Worm (Caenorhabditis elegans): ENCODE measurements around the gene ttr-7.
A peak's percentile ranks its signal among the peaks of the same experiment; 100 is the strongest.

The ttr-7 gene

ce11 chrIII:623754-624153, 17.9 kb downstream of the ttr-7 start:
- no peak for TF ChIP-seq nhr-27 (tag; optimal IDR thresholded peaks at IDR 0.05)
- no peak for TF ChIP-seq tbx-9 (tag; optimal IDR thresholded peaks at IDR 0.05; ENCODE audit: borderline replicate concordance)
- no peak for TF ChIP-seq ceh-79 (tag; optimal IDR thresholded peaks at IDR 0.05)
- TF ChIP-seq die-1 (tag; optimal IDR thresholded peaks at IDR 0.05), result no peak
- TF ChIP-seq pbrm-1 (GFP tag; IDR thresholded peaks at IDR 0.05), result peak; percentile 67
- TF ChIP-seq egl-44 (GFP tag; IDR thresholded peaks at IDR 0.05), result 0 out of 2 replicates have a peak, but pooled peaks have one; percentile 72
- TF ChIP-seq sptf-2 (GFP tag; optimal IDR thresholded peaks at IDR 0.05), result no peak
- peak; percentile 52; the same call in 1 of the 2 replicates for TF ChIP-seq hmg-20 (GFP tag; IDR thresholded peaks at IDR 0.05)
- no peak for TF ChIP-seq ceh-40 (GFP tag; IDR thresholded peaks at IDR 0.05)
- TF ChIP-seq snpc-1.1 (tag; optimal IDR thresholded peaks at IDR 0.05; ENCODE audit: insufficient read depth), result no peak
- no peak for TF ChIP-seq ZK185.1 (tag; optimal IDR thresholded peaks at IDR 0.05; ENCODE audit: poor library complexity, severe bottlenecking)
- TF ChIP-seq ztf-18 (tag; optimal IDR thresholded peaks at IDR 0.05), result peak; percentile 74
- peak; percentile 57 for TF ChIP-seq unc-62 (GFP tag; optimal IDR thresholded peaks at IDR 0.05)
- TF ChIP-seq nhr-80 (tag; optimal IDR thresholded peaks at IDR 0.05), result peak; percentile 99
- no peak for TF ChIP-seq egl-18 (GFP tag; IDR thresholded peaks at IDR 0.05)
- TF ChIP-seq aptf-2 (GFP tag; conservative IDR thresholded peaks at IDR 0.05), result no peak
- TF ChIP-seq hmg-1.2 (GFP tag; IDR thresholded peaks at IDR 0.05), result peak; percentile 83
- TF ChIP-seq Y67H2A.10 (GFP tag; conservative IDR thresholded peaks at IDR 0.05), result no peak
- 0 out of 2 replicates have a peak, but pooled peaks have one; percentile 60 for TF ChIP-seq ztf-6 (GFP tag; IDR thresholded peaks at IDR 0.05)
- TF ChIP-seq bed-1 (GFP tag; IDR thresholded peaks at IDR 0.05), result no peak
- TF ChIP-seq ets-4 (GFP tag; optimal IDR thresholded peaks at IDR 0.05), result peak; percentile 64
- peak; percentile 89 for TF ChIP-seq K12H6.12 (tag; optimal IDR thresholded peaks at IDR 0.05)
- TF ChIP-seq hlh-12 (tag; optimal IDR thresholded peaks at IDR 0.05), result no peak
- TF ChIP-seq K11D2.4 (GFP tag; IDR thresholded peaks at IDR 0.05), result peak; percentile 77; the same call in 1 of the 2 replicates
- TF ChIP-seq ztf-22 (GFP tag; optimal IDR thresholded peaks at IDR 0.05), result peak; percentile 82
- TF ChIP-seq mxl-1 (tag; optimal IDR thresholded peaks at IDR 0.05), result no peak
- TF ChIP-seq ceh-27 (GFP tag; optimal IDR thresholded peaks at IDR 0.05), result peak; percentile 92
- no peak for TF ChIP-seq Y56A3A.18 (GFP tag; IDR thresholded peaks at IDR 0.05)
- peak; percentile 78 for TF ChIP-seq rcor-1 (GFP tag; IDR thresholded peaks at IDR 0.05)
- no peak for TF ChIP-seq mes-4 (tag; optimal IDR thresholded peaks at IDR 0.05)
- TF ChIP-seq F57C9.4 (tag; optimal IDR thresholded peaks at IDR 0.05), result no peak
- TF ChIP-seq nfyb-1 (GFP tag; IDR thresholded peaks at IDR 0.05), result peak; percentile 74
- no peak for TF ChIP-seq efl-1 (GFP tag; optimal IDR thresholded peaks at IDR 0.05)
- TF ChIP-seq C06A6.2 (GFP tag; conservative IDR thresholded peaks at IDR 0.05), result peak; percentile 39; the same call in 1 of the 2 replicates
- TF ChIP-seq dox-1 (GFP tag; IDR thresholded peaks at IDR 0.05), result peak; percentile 86
- TF ChIP-seq Y53F4B.3 (GFP tag; IDR thresholded peaks at IDR 0.05), result no peak
- no peak for TF ChIP-seq ztf-28 (GFP tag; IDR thresholded peaks at IDR 0.05)
- TF ChIP-seq nhr-179 (tag; optimal IDR thresholded peaks at IDR 0.05), result no peak
- TF ChIP-seq unc-130 (GFP tag; optimal IDR thresholded peaks at IDR 0.05), result no peak
- TF ChIP-seq atf-7 (tag; optimal IDR thresholded peaks at IDR 0.05), result peak; percentile 62
- TF ChIP-seq lin-26 (GFP tag; IDR thresholded peaks at IDR 0.05), result peak; percentile 59; the same call in 1 of the 2 replicates
- TF ChIP-seq lin-40 (tag; optimal IDR thresholded peaks at IDR 0.05), result peak; percentile 84
- TF ChIP-seq chd-7 (tag; optimal IDR thresholded peaks at IDR 0.05), result peak; percentile 73
- TF ChIP-seq madf-10 (tag; optimal IDR thresholded peaks at IDR 0.05), result peak; percentile 88
- TF ChIP-seq F39B2.1 (GFP tag; IDR thresholded peaks at IDR 0.05), result no peak
- peak; percentile 53 for TF ChIP-seq lin-54 (GFP tag; optimal IDR thresholded peaks at IDR 0.05)
- TF ChIP-seq lsl-1 (GFP tag; optimal IDR thresholded peaks at IDR 0.05), result no peak
- peak; percentile 80 for TF ChIP-seq B0336.3 (GFP tag; IDR thresholded peaks at IDR 0.05)
- peak; percentile 97 for TF ChIP-seq attf-5 (GFP tag; optimal IDR thresholded peaks at IDR 0.05)
- peak; percentile 79 for TF ChIP-seq somi-1 (GFP tag; optimal IDR thresholded peaks at IDR 0.05)

Measured in whole organism, young adult.